Worm (Caenorhabditis elegans) whole organism, young adult: Measurements from ENCODE around the gene fbxa-138.

Experiments used
- B0035.1 ChIP-seq: sonication (generic microtip); optimal IDR thresholded peaks from 2 replicates; lab custom pipeline; 2016; ENCODE audit warnings: missing genetic modification characterization, mild to moderate bottlenecking, missing compliant biosample characterization, missing genotype, missing genetic modification reagents
- B0336.3 ChIP-seq: fragments of 200-800 bp; sonication (Bioruptor generic); IDR thresholded peaks from 2 replicates; pipeline ENCODE4 v1.3.6; 2022; ENCODE audit warnings: missing genetic modification characterization, missing compliant biosample characterization
- C17E4.6 ChIP-seq: fragments of 200-800 bp; sonication (Bioruptor generic); IDR thresholded peaks from 2 replicates; pipeline ENCODE4 v1.3.6; 2022; ENCODE audit warnings: missing genetic modification reagents, missing genetic modification characterization, missing compliant biosample characterization
- F23B12.7 ChIP-seq: sonication (generic microtip); optimal IDR thresholded peaks from 2 replicates; lab custom pipeline; 2017; ENCODE audit warnings: missing genetic modification characterization, mild to moderate bottlenecking, missing compliant biosample characterization, antibody characterized with exemption, moderate library complexity; ENCODE audit not compliant: insufficient read depth
- F33H1.4 ChIP-seq: fragments of 200-800 bp; sonication (Bioruptor generic); IDR thresholded peaks from 2 replicates; pipeline ENCODE4 v1.3.6; 2022; ENCODE audit warnings: missing genetic modification reagents, missing genetic modification characterization, missing compliant biosample characterization
- F57A8.1 ChIP-seq: fragments of 200-800 bp; sonication (Bioruptor generic); optimal IDR thresholded peaks from 2 replicates; lab custom pipeline; 2018; ENCODE audit warnings: mild to moderate bottlenecking, missing genetic modification characterization, moderate library complexity, missing compliant biosample characterization
- F57C9.4 ChIP-seq: sonication (generic microtip); optimal IDR thresholded peaks from 2 replicates; lab custom pipeline; 2017; ENCODE audit warnings: mild to moderate bottlenecking, missing genetic modification characterization, missing compliant biosample characterization
- K12H6.12 ChIP-seq: fragments of 200-800 bp; sonication (Bioruptor generic); optimal IDR thresholded peaks from 2 replicates; lab custom pipeline; 2018; ENCODE audit warnings: mild to moderate bottlenecking, missing genetic modification characterization, missing compliant biosample characterization
- Y53G8AR.9 ChIP-seq: fragments of 200-800 bp; sonication (Bioruptor generic); conservative IDR thresholded peaks from 2 replicates; pipeline ENCODE4 v1.3.6; 2022; ENCODE audit warnings: missing genetic modification reagents, missing genetic modification characterization, missing compliant biosample characterization
- Y79H2A.3 ChIP-seq: fragments of 200-800 bp; sonication (Bioruptor generic); conservative IDR thresholded peaks from 2 replicates; pipeline ENCODE4 v1.3.6; 2022; ENCODE audit warnings: missing genetic modification reagents, missing genetic modification characterization, missing compliant biosample characterization
- Y95B8A.8 ChIP-seq: fragments of 200-800 bp; sonication (Bioruptor generic); IDR thresholded peaks from 2 replicates; pipeline ENCODE4 v1.3.6; 2022; ENCODE audit warnings: missing genetic modification reagents, missing genetic modification characterization, missing compliant biosample characterization
- aptf-2 ChIP-seq: fragments of 200-800 bp; sonication (Bioruptor generic); conservative IDR thresholded peaks from 2 replicates; pipeline ENCODE4 v1.3.6; 2022; ENCODE audit warnings: missing genetic modification reagents, missing genetic modification characterization, missing compliant biosample characterization
- attf-6 ChIP-seq: fragments of 200-800 bp; sonication (Bioruptor generic); IDR thresholded peaks from 2 replicates; pipeline ENCODE4 v1.3.6; 2022; ENCODE audit warnings: missing genetic modification reagents, missing genetic modification characterization, missing compliant biosample characterization
- bed-2 ChIP-seq: fragments of 200-800 bp; sonication (Bioruptor generic); IDR thresholded peaks from 2 replicates; pipeline ENCODE4 v1.3.6; 2022; ENCODE audit warnings: missing genetic modification reagents, missing genetic modification characterization, missing compliant biosample characterization
- ccch-3 ChIP-seq: fragments of 200-800 bp; sonication (Bioruptor generic); optimal IDR thresholded peaks from 2 replicates; lab custom pipeline; 2018; ENCODE audit warnings: mild to moderate bottlenecking, missing genetic modification characterization, missing compliant biosample characterization
- chd-7 ChIP-seq: sonication (generic microtip); optimal IDR thresholded peaks from 2 replicates; lab custom pipeline; 2016; ENCODE audit warnings: mild to moderate bottlenecking, missing genetic modification characterization, moderate library complexity, missing compliant biosample characterization
- die-1 ChIP-seq: sonication (generic microtip); optimal IDR thresholded peaks from 2 replicates; lab custom pipeline; 2016; ENCODE audit warnings: missing genotype, mild to moderate bottlenecking, missing genetic modification characterization, missing compliant biosample characterization
- dox-1 ChIP-seq: fragments of 200-800 bp; sonication (Bioruptor generic); IDR thresholded peaks from 2 replicates; pipeline ENCODE4 v1.3.6; 2022; ENCODE audit warnings: missing genetic modification reagents, missing genetic modification characterization, missing compliant biosample characterization
- efl-1 ChIP-seq: fragments of 150-350 bp; optimal IDR thresholded peaks from 2 replicates; lab custom pipeline; 2014; ENCODE audit warnings: missing biosample characterization, missing genetic modification reagents, missing genetic modification characterization
- ekl-4 ChIP-seq: fragments of 200-800 bp; sonication (Bioruptor generic); IDR thresholded peaks from 2 replicates; pipeline ENCODE4 v1.3.6; 2022; ENCODE audit warnings: missing genetic modification reagents, missing genetic modification characterization, missing compliant biosample characterization
- fkh-3 ChIP-seq: sonication (generic microtip); optimal IDR thresholded peaks from 2 replicates; lab custom pipeline; 2016; ENCODE audit warnings: mild to moderate bottlenecking, missing genetic modification characterization, missing compliant biosample characterization
- gei-17 ChIP-seq: fragments of 200-800 bp; sonication (Bioruptor generic); optimal IDR thresholded peaks from 2 replicates; lab custom pipeline; 2018; ENCODE audit warnings: mild to moderate bottlenecking, missing genetic modification characterization, missing compliant biosample characterization
- him-1 ChIP-seq: sonication (generic microtip); optimal IDR thresholded peaks from 2 replicates; lab custom pipeline; 2016; ENCODE audit warnings: missing genotype, missing genetic modification reagents, missing genetic modification characterization, missing compliant biosample characterization
- hlh-12 ChIP-seq: sonication (generic microtip); optimal IDR thresholded peaks from 2 replicates; lab custom pipeline; 2016; ENCODE audit warnings: missing genetic modification characterization, missing compliant biosample characterization
- hsf-1 ChIP-seq: fragments of 200-800 bp; sonication (Bioruptor generic); IDR thresholded peaks from 2 replicates; pipeline ENCODE4 v1.3.6; 2022; ENCODE audit warnings: missing genetic modification reagents, missing genetic modification characterization, missing compliant biosample characterization
- lin-35 ChIP-seq, 3 experiments: fragments of 150-350 bp in 2 of 3; sonication (generic microtip) in 1 of 3; optimal IDR thresholded peaks; 2 replicates each; lab custom pipeline; 2014 to 2018; ENCODE audit warnings: missing biosample characterization in 3 of 3, missing genetic modification characterization in 3 of 3, missing genetic modification reagents in 3 of 3
- lsl-1 ChIP-seq: fragments of 200-800 bp; sonication (Bioruptor generic); optimal IDR thresholded peaks from 2 replicates; lab custom pipeline; 2018; ENCODE audit warnings: mild to moderate bottlenecking, missing genetic modification characterization, moderate library complexity, missing compliant biosample characterization
- madf-3 ChIP-seq: fragments of 200-800 bp; sonication (Bioruptor generic); IDR thresholded peaks from 2 replicates; pipeline ENCODE4 v1.3.6; 2022; ENCODE audit warnings: missing genetic modification reagents, missing genetic modification characterization, missing compliant biosample characterization
- madf-6 ChIP-seq: fragments of 200-800 bp; sonication (Bioruptor generic); IDR thresholded peaks from 2 replicates; pipeline ENCODE4 v1.3.6; 2022; ENCODE audit warnings: missing genetic modification reagents, missing genetic modification characterization, missing compliant biosample characterization
- madf-8 ChIP-seq: fragments of 200-800 bp; sonication (Bioruptor generic); conservative IDR thresholded peaks from 2 replicates; pipeline ENCODE4 v1.3.6; 2022; ENCODE audit warnings: missing genetic modification reagents, missing genetic modification characterization, missing compliant biosample characterization
- mcd-1 ChIP-seq: fragments of 200-800 bp; sonication (Bioruptor generic); IDR thresholded peaks from 2 replicates; pipeline ENCODE4 v1.3.6; 2022; ENCODE audit warnings: missing genetic modification reagents, missing genetic modification characterization, missing compliant biosample characterization
- mes-4 ChIP-seq: sonication (generic microtip); optimal IDR thresholded peaks from 2 replicates; lab custom pipeline; 2016; ENCODE audit warnings: missing genotype, missing genetic modification characterization, missing compliant biosample characterization
- mxl-1 ChIP-seq: sonication (generic microtip); optimal IDR thresholded peaks from 2 replicates; lab custom pipeline; 2016; ENCODE audit warnings: missing genetic modification characterization, missing compliant biosample characterization
- nfya-1 ChIP-seq: sonication (generic microtip); optimal IDR thresholded peaks from 2 replicates; lab custom pipeline; 2017; ENCODE audit warnings: antibody characterized with exemption, missing compliant biosample characterization, missing genetic modification characterization, borderline replicate concordance; ENCODE audit not compliant: insufficient read depth
- nfyb-1 ChIP-seq: fragments of 200-800 bp; sonication (Bioruptor generic); IDR thresholded peaks from 2 replicates; pipeline ENCODE4 v1.3.6; 2022; ENCODE audit warnings: missing genetic modification reagents, missing genetic modification characterization, missing compliant biosample characterization
- nhr-90 ChIP-seq: sonication (generic microtip); optimal IDR thresholded peaks from 2 replicates; lab custom pipeline; 2016; ENCODE audit warnings: missing genotype, mild to moderate bottlenecking, missing genetic modification characterization, missing compliant biosample characterization
- rec-8 ChIP-seq, 2 experiments: sonication (generic microtip); optimal IDR thresholded peaks; 2 replicates each; lab custom pipeline; 2016; ENCODE audit warnings: mild to moderate bottlenecking in 2 of 2, missing genetic modification characterization in 2 of 2, missing genetic modification reagents in 2 of 2, missing genotype in 2 of 2, missing biosample characterization in 1 of 2, missing compliant biosample characterization in 1 of 2, moderate library complexity in 1 of 2
- sdz-38 ChIP-seq: sonication (generic microtip); optimal IDR thresholded peaks from 2 replicates; lab custom pipeline; 2016; ENCODE audit warnings: missing genotype, missing genetic modification characterization, missing compliant biosample characterization
- snpc-1.3 ChIP-seq: sonication (generic microtip); optimal IDR thresholded peaks from 2 replicates; lab custom pipeline; 2017; ENCODE audit warnings: missing genetic modification characterization, mild to moderate bottlenecking, missing compliant biosample characterization, antibody characterized with exemption, moderate library complexity, missing genotype, missing genetic modification reagents; ENCODE audit not compliant: insufficient read depth
- snpc-3.4 ChIP-seq: sonication (generic microtip); optimal IDR thresholded peaks from 2 replicates; lab custom pipeline; 2017; ENCODE audit warnings: missing genetic modification characterization, mild to moderate bottlenecking, missing compliant biosample characterization, antibody characterized with exemption, moderate library complexity, missing genotype, missing genetic modification reagents
- snpc-4 ChIP-seq, 5 experiments: fragments of 150-350 bp in 1 of 5; sonication (generic microtip) in 4 of 5; optimal IDR thresholded peaks; 2 replicates each; lab custom pipeline; 2014 to 2018; ENCODE audit warnings: missing genetic modification characterization in 5 of 5, missing biosample characterization in 3 of 5, antibody characterized with exemption in 2 of 5, mild to moderate bottlenecking in 2 of 5, missing compliant biosample characterization in 2 of 5, missing genotype in 2 of 5, moderate library complexity in 2 of 5, missing genetic modification reagents in 1 of 5
- somi-1 ChIP-seq: fragments of 200-800 bp; sonication (Bioruptor generic); optimal IDR thresholded peaks from 2 replicates; lab custom pipeline; 2018; ENCODE audit warnings: mild to moderate bottlenecking, missing genetic modification characterization, missing compliant biosample characterization
- tbp1 ChIP-seq: fragments of 200-800 bp; sonication (Bioruptor generic); optimal IDR thresholded peaks from 2 replicates; lab custom pipeline; 2018; ENCODE audit warnings: mild to moderate bottlenecking, missing genetic modification characterization, missing compliant biosample characterization
- tbx-9 ChIP-seq: sonication (generic microtip); optimal IDR thresholded peaks from 2 replicates; lab custom pipeline; 2016; ENCODE audit warnings: borderline replicate concordance, missing genetic modification characterization, inconsistent platforms, missing compliant biosample characterization
- unc-130 ChIP-seq: sonication (generic microtip); optimal IDR thresholded peaks from 2 replicates; lab custom pipeline; 2016; ENCODE audit warnings: missing genetic modification reagents, missing genetic modification characterization, missing compliant biosample characterization
- ztf-25 ChIP-seq: fragments of 200-800 bp; sonication (Bioruptor generic); IDR thresholded peaks from 2 replicates; pipeline ENCODE4 v1.3.6; 2022; ENCODE audit warnings: missing genetic modification reagents, missing genetic modification characterization, missing compliant biosample characterization
- ztf-28 ChIP-seq: fragments of 200-800 bp; sonication (Bioruptor generic); IDR thresholded peaks from 2 replicates; pipeline ENCODE4 v1.3.6; 2022; ENCODE audit warnings: missing genetic modification reagents, missing genetic modification characterization, missing compliant biosample characterization

fbxa-138 gene

DNA sequence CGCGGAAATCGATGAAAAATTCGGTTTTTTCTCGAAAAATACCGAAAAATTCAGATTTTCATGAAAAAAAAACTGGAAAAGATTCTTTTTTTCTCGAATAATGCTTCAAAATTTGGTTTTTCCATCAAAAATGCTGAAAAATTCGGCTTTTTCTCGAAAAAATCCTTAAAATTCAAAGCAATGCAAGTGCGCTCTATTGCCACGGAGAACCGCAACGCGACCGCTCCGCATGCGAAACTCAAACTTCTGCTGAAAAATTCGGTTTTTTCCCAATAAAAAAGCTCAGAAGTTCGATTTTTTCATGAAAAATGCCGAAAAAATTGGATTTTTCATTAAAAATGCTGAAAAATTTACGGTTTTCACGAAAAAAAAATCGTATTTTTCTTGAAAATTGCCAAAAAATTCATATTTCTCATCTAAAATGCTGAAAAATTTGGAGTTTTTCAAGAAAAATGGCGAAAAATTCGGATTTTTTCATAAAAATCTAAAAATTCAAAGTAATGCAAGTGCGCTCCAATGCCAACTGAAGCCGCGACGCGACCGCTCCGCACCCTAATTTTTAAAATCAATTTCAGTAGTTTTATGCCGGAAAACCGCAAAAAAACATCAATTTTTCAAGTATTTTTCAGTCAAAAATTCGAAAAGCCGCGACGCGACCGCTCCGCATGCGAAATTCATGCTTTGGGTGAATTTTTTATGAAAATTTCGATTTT, 29.2 kb upstream of the fbxa-138 start:
- TF ChIP-seq mxl-1 (tag; lab: Kevin White, UChicago), result no peak
- TF ChIP-seq aptf-2 (GFP tag; lab: Robert Waterston, UW), result no peak
- TF ChIP-seq mes-4 (tag; lab: Kevin White, UChicago), result no peak
- TF ChIP-seq C17E4.6 (GFP tag; lab: Robert Waterston, UW), result no peak
- TF ChIP-seq nfya-1, result no peak
- TF ChIP-seq B0336.3 (GFP tag; lab: Robert Waterston, UW), result no peak
- no peak for TF ChIP-seq attf-6 (GFP tag; lab: Robert Waterston, UW)
- no peak for TF ChIP-seq nhr-90 (tag; lab: Kevin White, UChicago)
- no peak for TF ChIP-seq B0035.1 (tag; lab: Kevin White, UChicago)
- TF ChIP-seq madf-6 (GFP tag; lab: Robert Waterston, UW), result peak; percentile 9; the same call in 1 of the 2 replicates
- TF ChIP-seq F57A8.1 (GFP tag; lab: Kevin White, UChicago), result no peak
- TF ChIP-seq F33H1.4 (GFP tag; lab: Robert Waterston, UW), result no peak
- no peak for TF ChIP-seq gei-17 (GFP tag; lab: Kevin White, UChicago)
- TF ChIP-seq madf-8 (GFP tag; lab: Robert Waterston, UW), result no peak
- TF ChIP-seq Y53G8AR.9 (GFP tag; lab: Robert Waterston, UW), result no peak
- TF ChIP-seq tbp1 (GFP tag; lab: Kevin White, UChicago), result no peak
- TF ChIP-seq nfyb-1 (GFP tag; lab: Robert Waterston, UW), result no peak
- no peak for TF ChIP-seq hsf-1 (GFP tag; lab: Robert Waterston, UW)
- TF ChIP-seq bed-2 (GFP tag; lab: Robert Waterston, UW), result no peak
- TF ChIP-seq ekl-4 (GFP tag; lab: Robert Waterston, UW), result no peak
- TF ChIP-seq madf-3 (GFP tag; lab: Robert Waterston, UW), result peak; percentile 97
- no peak for TF ChIP-seq rec-8 (tag; optimal IDR thresholded peaks at IDR 0.05; lab: Kevin White, UChicago)
- no peak for TF ChIP-seq tbx-9 (tag; lab: Kevin White, UChicago)
- TF ChIP-seq Y95B8A.8 (GFP tag; lab: Robert Waterston, UW), result no peak
- no peak for TF ChIP-seq hlh-12 (tag; lab: Kevin White, UChicago)
- no peak for TF ChIP-seq die-1 (tag; lab: Kevin White, UChicago)
- TF ChIP-seq ztf-25 (GFP tag; lab: Robert Waterston, UW), result no peak
- TF ChIP-seq unc-130, result no peak
- peak; percentile 63 for TF ChIP-seq mcd-1 (GFP tag; lab: Robert Waterston, UW)
- peak; percentile 41 for TF ChIP-seq lsl-1 (GFP tag; lab: Kevin White, UChicago)
- no peak for TF ChIP-seq snpc-4 (GFP tag; optimal IDR thresholded peaks at IDR 0.05; lab: Kevin White, UChicago)
- TF ChIP-seq snpc-4 (tag; optimal IDR thresholded peaks at IDR 0.05; lab: Kevin White, UChicago), result no peak
- TF ChIP-seq snpc-3.4 (tag; lab: Kevin White, UChicago), result no peak
- no peak for TF ChIP-seq ccch-3 (GFP tag; lab: Kevin White, UChicago)
- TF ChIP-seq fkh-3, result no peak
- no peak for TF ChIP-seq ztf-28 (GFP tag; lab: Robert Waterston, UW)
- TF ChIP-seq chd-7 (tag; lab: Kevin White, UChicago), result no peak
- no peak for TF ChIP-seq somi-1 (GFP tag; lab: Kevin White, UChicago)
- no peak for TF ChIP-seq him-1 (tag; lab: Kevin White, UChicago)
- no peak for TF ChIP-seq F23B12.7 (tag; lab: Kevin White, UChicago)
- TF ChIP-seq snpc-1.3 (tag; lab: Kevin White, UChicago), result peak; percentile 9
- TF ChIP-seq sdz-38 (tag; lab: Kevin White, UChicago), result no peak
- 0 out of 2 replicates have a peak, but pooled peaks have one; percentile 10 for TF ChIP-seq dox-1 (GFP tag; lab: Robert Waterston, UW)
- TF ChIP-seq lin-35 (GFP tag; optimal IDR thresholded peaks at IDR 0.05; lab: Kevin White, UChicago), result no peak
- no peak for TF ChIP-seq K12H6.12
- no peak for TF ChIP-seq Y79H2A.3 (GFP tag; lab: Robert Waterston, UW)
- TF ChIP-seq efl-1 (GFP tag; lab: Kevin White, UChicago), result peak; percentile 23
- no peak for TF ChIP-seq F57C9.4 (tag; lab: Kevin White, UChicago)
